Fruit fly (Drosophila melanogaster) whole organism: ENCODE data around the gene Qsox4.

Experiments used
- CG8478 ChIP-seq: fragments of >200 bp; optimal IDR thresholded peaks from 2 replicates; lab custom pipeline; 2018; ENCODE audit warnings: inconsistent platforms
- Dll ChIP-seq: fragments of >200 bp; optimal IDR thresholded peaks from 2 replicates; lab custom pipeline; 2017
- EcR ChIP-seq, 2 experiments: fragments of >200 bp; optimal IDR thresholded peaks; 2 replicates each; lab custom pipeline; 2017; ENCODE audit warnings: missing biosample characterization in 2 of 2, missing genetic modification characterization in 2 of 2, missing genetic modification reagents in 2 of 2
- pan ChIP-seq: fragments of >200 bp; optimal IDR thresholded peaks from 2 replicates; lab custom pipeline; 2017
- psq ChIP-seq: fragments of >200 bp; optimal IDR thresholded peaks from 2 replicates; lab custom pipeline; 2017
- usp ChIP-seq: fragments of >200 bp; optimal IDR thresholded peaks from 2 replicates; lab custom pipeline; 2017; ENCODE audit warnings: missing biosample characterization, missing genetic modification characterization, mixed read lengths

Gene Qsox4

dm6 chr3R:23673084-23673483, 29.5 kb upstream of the Qsox4 start:
- no peak for TF ChIP-seq pan (lab: Kevin White, UChicago)
- TF ChIP-seq Dll, result no peak
- no peak for TF ChIP-seq EcR (GFP tag; optimal IDR thresholded peaks at IDR 0.05; lab: Kevin White, UChicago)
- no peak for TF ChIP-seq psq (lab: Kevin White, UChicago)
- TF ChIP-seq usp (GFP tag; lab: Kevin White, UChicago), result no peak
- no peak for TF ChIP-seq CG8478 (lab: Kevin White, UChicago)

DNA sequence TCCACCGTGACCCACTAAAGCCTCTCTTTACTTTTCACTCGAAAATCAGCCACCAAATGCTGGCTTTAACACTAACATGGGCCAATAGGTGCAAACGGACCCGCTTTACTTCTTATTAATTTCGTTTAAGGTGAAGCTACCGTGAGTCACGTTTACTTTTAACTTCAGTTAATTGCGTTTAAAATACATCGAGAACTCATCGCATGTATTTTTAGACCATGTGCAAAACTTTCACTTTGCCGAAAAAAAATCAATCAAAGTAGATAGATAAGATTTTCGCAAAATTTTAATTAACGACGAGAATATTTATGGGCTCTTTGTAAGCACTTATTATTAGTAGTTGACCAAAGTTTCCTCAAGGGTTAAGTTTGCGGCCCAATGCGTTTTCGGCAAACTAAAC, 28.2 kb upstream of the Qsox4 start:
- TF ChIP-seq CG8478 (lab: Kevin White, UChicago), result no peak
- no peak for TF ChIP-seq psq (lab: Kevin White, UChicago)
- TF ChIP-seq usp (GFP tag; lab: Kevin White, UChicago), result no peak
- no peak for TF ChIP-seq pan (lab: Kevin White, UChicago)
- no peak for TF ChIP-seq EcR (GFP tag; optimal IDR thresholded peaks at IDR 0.05; lab: Kevin White, UChicago)
- TF ChIP-seq Dll, result no peak

- TF ChIP-seq CG8478 (lab: Kevin White, UChicago) (no peak), usp (GFP tag; lab: Kevin White, UChicago) (no peak), pan (lab: Kevin White, UChicago) (no peak), Dll (no peak), EcR (GFP tag; optimal IDR thresholded peaks at IDR 0.05; lab: Kevin White, UChicago) (no peak), psq (lab: Kevin White, UChicago) (no peak)
Observed at dm6 chr3R:23675646-23676045, 26.9 kb upstream of the Qsox4 start.

DNA sequence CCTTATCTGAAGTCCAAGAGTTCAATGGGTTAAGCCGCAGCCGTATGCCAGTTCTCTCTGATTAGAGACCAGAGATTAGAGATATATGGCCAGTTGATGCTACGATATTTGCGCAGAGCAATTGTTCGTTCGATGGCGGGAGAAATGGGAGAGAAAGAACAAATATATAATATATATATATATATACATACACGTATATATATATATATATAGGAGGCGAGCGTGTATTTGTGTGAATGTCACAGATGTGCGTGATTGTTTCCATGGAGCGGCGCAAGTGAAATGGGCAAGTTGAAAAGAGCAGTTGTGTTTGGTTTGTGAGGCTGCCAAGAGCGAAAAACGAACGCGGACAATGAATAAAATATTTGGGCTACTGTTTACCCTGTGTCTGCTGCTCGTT, 25.5 kb upstream of the Qsox4 start, which contains the start of gene GILT3:
Gene GILT3, plus strand, starts transcription at position 301 of the 400 bp plus-strand sequence.
- no peak for TF ChIP-seq pan (lab: Kevin White, UChicago)
- no peak for TF ChIP-seq psq (lab: Kevin White, UChicago)
- TF ChIP-seq usp (GFP tag; lab: Kevin White, UChicago), result no peak
- TF ChIP-seq CG8478 (lab: Kevin White, UChicago), result no peak
- no peak for TF ChIP-seq Dll
- no peak for TF ChIP-seq EcR (GFP tag; optimal IDR thresholded peaks at IDR 0.05; lab: Kevin White, UChicago)

dm6 chr3R:23678349-23679193, 24.0 kb upstream of the Qsox4 start, which contains the start of gene GILT2:
Gene GILT2 (plus strand): TSS chr3R:23678895.
- TF ChIP-seq usp (GFP tag; lab: Kevin White, UChicago) (no peak), psq (lab: Kevin White, UChicago) (no peak), CG8478 (lab: Kevin White, UChicago) (no peak), EcR (GFP tag; optimal IDR thresholded peaks at IDR 0.05; lab: Kevin White, UChicago) (no peak), Dll (no peak), pan (lab: Kevin White, UChicago) (no peak)

dm6 chr3R:23679911-23680336, 22.6 kb upstream of the Qsox4 start, which contains the start of gene eIF3d1:
Gene eIF3d1 (plus strand): TSS chr3R:23680039.
- TF ChIP-seq CG8478 (lab: Kevin White, UChicago) (no peak), EcR (GFP tag; optimal IDR thresholded peaks at IDR 0.05; lab: Kevin White, UChicago) (no peak), Dll (no peak)

- TF ChIP-seq psq (lab: Kevin White, UChicago) (no peak), EcR (GFP tag; optimal IDR thresholded peaks at IDR 0.05; lab: Kevin White, UChicago) (no peak), CG8478 (lab: Kevin White, UChicago) (no peak), Dll (no peak), usp (GFP tag; lab: Kevin White, UChicago) (no peak), pan (lab: Kevin White, UChicago) (no peak)
Observed at dm6 chr3R:23682203-23682602, 20.4 kb upstream of the Qsox4 start, which contains the start of gene CG16710. Gene CG16710 (plus strand): TSS chr3R:23682503.

- TF ChIP-seq usp (GFP tag; lab: Kevin White, UChicago) (no peak), pan (lab: Kevin White, UChicago) (no peak), Dll (no peak), EcR (GFP tag; optimal IDR thresholded peaks at IDR 0.05; lab: Kevin White, UChicago) (no peak), psq (lab: Kevin White, UChicago) (no peak), CG8478 (lab: Kevin White, UChicago) (no peak)
Observed at dm6 chr3R:23683757-23684156, 18.8 kb upstream of the Qsox4 start, which contains the start of gene CG18754. Gene CG18754 (plus strand): TSS chr3R:23684057.

- no peak for TF ChIP-seq pan (lab: Kevin White, UChicago)
Observed at dm6 chr3R:23685955-23686354, 16.6 kb upstream of the Qsox4 start, which contains the start of gene SPE. Gene SPE (plus strand): TSS chr3R:23686255.

DNA sequence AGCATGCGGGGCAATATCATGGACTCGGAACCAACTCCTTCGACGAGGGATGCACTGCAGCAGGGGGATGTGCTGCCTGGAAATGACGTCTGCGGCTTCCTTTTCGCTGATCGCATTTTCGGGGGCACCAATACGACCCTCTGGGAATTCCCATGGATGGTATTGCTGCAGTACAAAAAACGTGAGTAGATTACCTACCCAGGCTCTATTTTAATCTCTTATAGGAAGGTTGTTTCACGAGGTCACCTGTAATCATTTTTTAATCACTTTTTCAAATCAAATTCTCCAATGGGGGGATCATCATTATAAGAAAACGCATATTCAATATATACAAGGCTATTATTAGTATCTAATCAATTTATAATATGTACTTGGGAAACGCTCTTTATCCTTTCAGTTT, 15.6 kb upstream of the Qsox4 start:
- TF ChIP-seq Dll (no peak), psq (lab: Kevin White, UChicago) (no peak), pan (lab: Kevin White, UChicago) (no peak), usp (GFP tag; lab: Kevin White, UChicago) (no peak), EcR (GFP tag; optimal IDR thresholded peaks at IDR 0.05; lab: Kevin White, UChicago) (no peak), CG8478 (lab: Kevin White, UChicago) (no peak)

DNA sequence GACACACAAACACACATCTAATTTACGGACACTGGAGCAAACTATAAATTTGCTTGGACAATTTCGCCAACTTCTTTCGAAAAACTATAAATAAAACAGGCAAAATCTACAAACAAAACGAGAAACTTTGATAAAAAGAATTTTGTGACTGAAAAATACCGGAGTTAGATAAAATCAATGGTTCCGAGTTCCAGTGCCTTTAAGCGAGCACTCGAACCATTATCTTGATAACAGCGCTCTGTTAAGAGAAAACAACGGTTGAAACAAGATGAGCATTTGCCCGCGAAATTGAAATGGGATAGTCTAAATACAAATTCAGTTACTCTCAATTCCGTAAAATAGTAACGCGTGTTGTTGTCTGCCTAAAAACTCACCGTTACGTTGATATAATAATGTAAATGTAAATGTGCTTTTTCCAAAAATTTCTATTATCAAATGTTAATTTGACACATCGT, 8.0 kb upstream of the Qsox4 start, which contains the start of gene CG10254:
Gene CG10254, minus strand, starts transcription at position 405 of the 455 bp plus-strand sequence.
- TF ChIP-seq psq (lab: Kevin White, UChicago), result no peak
- TF ChIP-seq usp (GFP tag; lab: Kevin White, UChicago), result no peak
- no peak for TF ChIP-seq Dll
- no peak for TF ChIP-seq pan (lab: Kevin White, UChicago)
- TF ChIP-seq CG8478 (lab: Kevin White, UChicago), result no peak
- no peak for TF ChIP-seq EcR (GFP tag; optimal IDR thresholded peaks at IDR 0.05; lab: Kevin White, UChicago)
